Fruit fly (Drosophila melanogaster) whole organism, wandering third instar larva: ENCODE measurements around the gene Trpgamma.

ENCODE experiments used
- Abd-B ChIP-seq: fragments of >200 bp; optimal IDR thresholded peaks from 2 replicates; lab custom pipeline; 2017; ENCODE audit warnings: missing biosample characterization, missing genetic modification characterization
- CG32264 ChIP-seq: fragments of 200-800 bp; sonication (Bioruptor generic); optimal IDR thresholded peaks from 2 replicates; lab custom pipeline; 2016; ENCODE audit warnings: missing biosample characterization, missing genetic modification characterization
- CG9705 ChIP-seq: fragments of 200-800 bp; sonication (Bioruptor generic); optimal IDR thresholded peaks from 2 replicates; lab custom pipeline; 2018; ENCODE audit warnings: missing biosample characterization, mild to moderate bottlenecking, missing genetic modification characterization
- CrebA ChIP-seq: fragments of 200-800 bp; sonication (Bioruptor generic); optimal IDR thresholded peaks from 2 replicates; lab custom pipeline; 2016; ENCODE audit warnings: missing biosample characterization, mild to moderate bottlenecking, missing genetic modification characterization, borderline replicate concordance
- Dfd ChIP-seq: fragments of >200 bp; optimal IDR thresholded peaks from 2 replicates; lab custom pipeline; 2017; ENCODE audit warnings: missing biosample characterization, missing genetic modification characterization
- Dif ChIP-seq: fragments of 200-275, 200-300 bp; sonication (Bioruptor generic); optimal IDR thresholded peaks from 2 replicates; lab custom pipeline; 2018; ENCODE audit warnings: missing biosample characterization, missing genetic modification characterization; ENCODE audit not compliant: partially characterized antibody
- GATAd ChIP-seq: sonication (Bioruptor generic); optimal IDR thresholded peaks from 2 replicates; lab custom pipeline; 2016; ENCODE audit warnings: missing biosample characterization, missing genetic modification characterization
- HLH106 ChIP-seq: fragments of 200-800 bp; optimal IDR thresholded peaks from 3 replicates; lab custom pipeline; 2019; ENCODE audit warnings: missing biosample characterization, mild to moderate bottlenecking, missing genetic modification characterization, moderate library complexity
- Hnf4 ChIP-seq: fragments of 200-800 bp; sonication (Bioruptor generic); optimal IDR thresholded peaks from 2 replicates; lab custom pipeline; 2016; ENCODE audit warnings: missing biosample characterization, mild to moderate bottlenecking, missing genetic modification characterization
- Hr78 ChIP-seq: fragments of >200 bp; optimal IDR thresholded peaks from 2 replicates; lab custom pipeline; 2017; ENCODE audit warnings: missing biosample characterization, missing genetic modification characterization
- Hr83 ChIP-seq: fragments of 200-300 bp; sonication (Bioruptor generic); optimal IDR thresholded peaks from 2 replicates; lab custom pipeline; 2016; ENCODE audit warnings: missing biosample characterization, mild to moderate bottlenecking, missing genetic modification characterization, moderate library complexity; ENCODE audit not compliant: poor library complexity, severe bottlenecking
- Jra ChIP-seq: sonication (Bioruptor generic); optimal IDR thresholded peaks from 2 replicates; lab custom pipeline; 2016; ENCODE audit warnings: missing biosample characterization, missing genetic modification characterization
- Mio ChIP-seq: sonication (Bioruptor generic); optimal IDR thresholded peaks from 2 replicates; lab custom pipeline; 2016; ENCODE audit warnings: missing biosample characterization, missing genetic modification characterization
- Myc ChIP-seq: fragments of >200 bp; optimal IDR thresholded peaks from 2 replicates; lab custom pipeline; 2017
- N ChIP-seq: fragments of >200 bp; optimal IDR thresholded peaks from 2 replicates; lab custom pipeline; 2018; ENCODE audit warnings: missing biosample characterization, missing external identifiers, missing genetic modification characterization
- OdsH ChIP-seq: fragments of 200-800 bp; sonication (Bioruptor generic); optimal IDR thresholded peaks from 2 replicates; lab custom pipeline; 2016; ENCODE audit warnings: missing biosample characterization, mild to moderate bottlenecking, missing genetic modification characterization
- Rel ChIP-seq, 2 experiments: fragments of 200-800 bp; sonication (Bioruptor generic) in 1 of 2; optimal IDR thresholded peaks; 2 replicates in 1 of 2; 3 replicates in 1 of 2; lab custom pipeline; 2016 to 2019; ENCODE audit warnings: mild to moderate bottlenecking in 2 of 2, missing biosample characterization in 2 of 2, missing genetic modification characterization in 2 of 2, moderate library complexity in 1 of 2
- Sp1 ChIP-seq: fragments of 200-800 bp; sonication (Bioruptor generic); optimal IDR thresholded peaks from 3 replicates; lab custom pipeline; 2019; ENCODE audit warnings: missing biosample characterization, mild to moderate bottlenecking, missing genetic modification characterization, moderate library complexity
- Vsx2 ChIP-seq: fragments of 200-300, 225-300 bp; sonication (Bioruptor generic); optimal IDR thresholded peaks from 2 replicates; lab custom pipeline; 2018; ENCODE audit warnings: missing biosample characterization, missing genetic modification characterization; ENCODE audit not compliant: partially characterized antibody
- br ChIP-seq: fragments of 200-800 bp; sonication (Bioruptor generic); optimal IDR thresholded peaks from 2 replicates; lab custom pipeline; 2016; ENCODE audit warnings: missing biosample characterization, missing genetic modification characterization
- brk ChIP-seq: fragments of 200-800 bp; sonication (Bioruptor generic); optimal IDR thresholded peaks from 2 replicates; lab custom pipeline; 2016; ENCODE audit warnings: missing biosample characterization, mild to moderate bottlenecking, missing genetic modification characterization
- dl ChIP-seq, 2 experiments: fragments of 175-275, 200-275 bp in 1 of 2; fragments of 200-275 bp in 1 of 2; sonication (Bioruptor generic); optimal IDR thresholded peaks; lab custom pipeline; 2018; ENCODE audit warnings: mild to moderate bottlenecking in 2 of 2, missing biosample characterization in 2 of 2, missing genetic modification characterization in 2 of 2, moderate library complexity in 2 of 2; ENCODE audit not compliant: partially characterized antibody in 2 of 2, insufficient read depth in 1 of 2
- dmrt93B ChIP-seq: fragments of 200-800 bp; sonication (Bioruptor generic); optimal IDR thresholded peaks from 2 replicates; lab custom pipeline; 2018; ENCODE audit warnings: missing biosample characterization, mild to moderate bottlenecking, missing genetic modification characterization
- dsf ChIP-seq: sonication (Bioruptor generic); optimal IDR thresholded peaks from 2 replicates; lab custom pipeline; 2016; ENCODE audit warnings: missing biosample characterization, missing genetic modification characterization, borderline replicate concordance
- ey ChIP-seq: fragments of 200-800 bp; sonication (Bioruptor generic); optimal IDR thresholded peaks from 2 replicates; lab custom pipeline; 2016; ENCODE audit warnings: missing biosample characterization, missing genetic modification characterization
- foxo ChIP-seq, 2 experiments: fragments of 200-800 bp; sonication (Bioruptor generic); optimal IDR thresholded peaks; 2 replicates in 1 of 2; 3 replicates in 1 of 2; lab custom pipeline; 2016 to 2017; ENCODE audit warnings: missing biosample characterization in 2 of 2, missing genetic modification characterization in 2 of 2
- fru ChIP-seq: fragments of 200-800 bp; sonication (Bioruptor generic); optimal IDR thresholded peaks from 3 replicates; lab custom pipeline; 2016; ENCODE audit warnings: missing biosample characterization, mild to moderate bottlenecking, missing genetic modification characterization
- h ChIP-seq: fragments of 200-800 bp; sonication (Bioruptor generic); optimal IDR thresholded peaks from 3 replicates; lab custom pipeline; 2016; ENCODE audit warnings: missing biosample characterization, mild to moderate bottlenecking, missing genetic modification characterization
- jim ChIP-seq: fragments of 175-275, 200-325 bp; sonication (Bioruptor generic); optimal IDR thresholded peaks from 2 replicates; lab custom pipeline; 2016; ENCODE audit warnings: missing biosample characterization, mild to moderate bottlenecking, missing genetic modification characterization
- lola ChIP-seq: fragments of >200 bp; optimal IDR thresholded peaks from 2 replicates; lab custom pipeline; 2017; ENCODE audit warnings: missing biosample characterization, missing genetic modification characterization
- pan ChIP-seq: fragments of >200 bp; optimal IDR thresholded peaks from 2 replicates; lab custom pipeline; 2017
- psq ChIP-seq: fragments of 200-800 bp; sonication (Bioruptor generic); optimal IDR thresholded peaks from 3 replicates; lab custom pipeline; 2017; ENCODE audit warnings: missing biosample characterization, mild to moderate bottlenecking, missing genetic modification characterization, moderate library complexity
- rgr ChIP-seq: fragments of 200-800 bp; sonication (Bioruptor generic); optimal IDR thresholded peaks from 3 replicates; lab custom pipeline; 2016; ENCODE audit warnings: missing biosample characterization, mild to moderate bottlenecking, missing genetic modification characterization
- sage ChIP-seq: fragments of 200-800 bp; sonication (Bioruptor generic); optimal IDR thresholded peaks from 2 replicates; lab custom pipeline; 2016; ENCODE audit warnings: missing biosample characterization, mild to moderate bottlenecking, missing genetic modification characterization
- sv ChIP-seq: fragments of 200-800 bp; sonication (Bioruptor generic); optimal IDR thresholded peaks from 3 replicates; lab custom pipeline; 2016; ENCODE audit warnings: missing biosample characterization, missing genetic modification characterization
- tai ChIP-seq: sonication (Bioruptor generic); optimal IDR thresholded peaks from 2 replicates; lab custom pipeline; 2016; ENCODE audit warnings: missing biosample characterization, missing genetic modification characterization
- usp ChIP-seq: fragments of >200 bp; optimal IDR thresholded peaks from 2 replicates; lab custom pipeline; 2017; ENCODE audit warnings: missing biosample characterization, missing genetic modification characterization
- woc ChIP-seq: sonication (Bioruptor generic); optimal IDR thresholded peaks from 2 replicates; lab custom pipeline; 2016; ENCODE audit warnings: missing biosample characterization, mild to moderate bottlenecking, missing genetic modification characterization

Trpgamma gene

DNA sequence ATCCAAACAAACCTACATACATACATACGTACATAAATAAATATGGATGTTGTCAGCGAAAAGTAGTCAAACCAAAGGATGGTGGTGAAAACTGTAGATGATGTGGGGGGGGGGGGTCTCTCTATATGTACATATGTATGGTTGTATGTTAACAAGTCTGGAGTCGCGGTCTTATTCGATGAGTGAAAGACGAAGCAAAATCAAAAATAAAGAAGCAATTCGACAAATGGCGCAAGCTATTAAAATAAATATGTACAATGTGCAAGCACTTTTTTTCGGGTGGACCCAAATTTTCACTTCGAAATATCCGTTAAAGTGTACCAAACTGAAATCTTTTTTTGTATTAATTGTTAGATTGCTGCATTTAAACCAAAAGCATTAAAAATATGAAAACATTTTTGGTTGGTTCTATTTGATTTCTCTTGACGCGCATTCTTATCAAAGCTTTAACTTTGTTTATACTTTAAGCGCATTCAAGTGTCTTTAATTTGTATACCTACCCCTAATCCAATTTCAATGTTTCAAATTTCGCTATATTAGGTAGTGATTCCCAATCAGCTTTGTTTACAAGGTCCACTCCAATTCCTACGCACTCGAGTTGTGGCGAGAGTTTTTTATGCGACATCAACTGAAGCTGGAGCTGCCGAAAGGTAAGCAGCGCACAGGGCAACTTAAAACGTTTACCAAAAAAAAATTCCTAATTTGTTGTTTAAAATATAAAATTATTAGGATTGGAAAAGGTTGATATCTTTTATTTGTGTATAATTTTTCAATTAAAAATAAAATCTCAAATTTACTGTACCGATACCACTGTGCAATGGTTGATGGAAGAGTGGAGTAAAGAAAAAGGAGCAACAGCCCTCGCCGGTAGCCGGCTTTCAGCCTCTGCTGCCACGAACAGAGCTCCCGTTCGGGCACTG is 7.7 kb upstream of the Trpgamma start, which contains the start of gene CG31807:
TSS of gene CG31807 (minus strand) at position 51 of the 920 bp plus-strand sequence.
- no peak for TF ChIP-seq N
- TF ChIP-seq Dif (GFP tag; lab: Kevin White, UChicago): no peak
- TF ChIP-seq Hr78 (GFP tag; lab: Kevin White, UChicago): no peak
- peak; percentile 14 for TF ChIP-seq Jra
- peak; percentile 90 for TF ChIP-seq HLH106 (tag; lab: Kevin White, UChicago)
- no peak for TF ChIP-seq lola (GFP tag; lab: Kevin White, UChicago)
- TF ChIP-seq foxo (GFP tag; optimal IDR thresholded peaks at IDR 0.05; lab: Kevin White, UChicago): peak in 1 of 2 experiments; percentile 82
- TF ChIP-seq Myc (lab: Kevin White, UChicago): no peak
- TF ChIP-seq dl (GFP tag; optimal IDR thresholded peaks at IDR 0.05; lab: Kevin White, UChicago; ENCODE audit: insufficient read depth in 1 of 2, partially characterized antibody in 2 of 2): no peak
- TF ChIP-seq Mio (GFP tag; lab: Kevin White, UChicago): no peak
- TF ChIP-seq sage (GFP tag; lab: Kevin White, UChicago): peak; percentile 45
- TF ChIP-seq dmrt93B (GFP tag; lab: Kevin White, UChicago): peak; percentile 68
- TF ChIP-seq usp: no peak
- TF ChIP-seq woc (GFP tag; lab: Kevin White, UChicago): peak; percentile 90
- no peak for TF ChIP-seq Vsx2
- TF ChIP-seq h: peak; percentile 87
- peak; percentile 92 for TF ChIP-seq Sp1 (GFP tag; lab: Kevin White, UChicago)
- TF ChIP-seq dsf (GFP tag; lab: Kevin White, UChicago): peak; percentile 6
- TF ChIP-seq Hr83 (GFP tag; lab: Kevin White, UChicago): no peak
- TF ChIP-seq tai (GFP tag; lab: Kevin White, UChicago): peak; percentile 48
- peak; percentile 42 for TF ChIP-seq sv (GFP tag; lab: Kevin White, UChicago)
- TF ChIP-seq Dfd (GFP tag; lab: Kevin White, UChicago): no peak
- TF ChIP-seq Hnf4 (GFP tag; lab: Kevin White, UChicago): peak; percentile 61
- TF ChIP-seq jim (GFP tag; lab: Kevin White, UChicago): no peak
- TF ChIP-seq psq (GFP tag; lab: Kevin White, UChicago): peak; percentile 72
- TF ChIP-seq pan (lab: Kevin White, UChicago): no peak
- peak; percentile 46 for TF ChIP-seq brk (GFP tag; lab: Kevin White, UChicago)
- TF ChIP-seq rgr (GFP tag; lab: Kevin White, UChicago): peak; percentile 76
- no peak for TF ChIP-seq Abd-B (GFP tag; lab: Kevin White, UChicago)
- peak; percentile 64 for TF ChIP-seq CG32264 (GFP tag; lab: Kevin White, UChicago)
- TF ChIP-seq fru (GFP tag; lab: Kevin White, UChicago): peak; percentile 81
- TF ChIP-seq ey: peak; percentile 80
- peak; percentile 67 for TF ChIP-seq CrebA
- TF ChIP-seq OdsH (GFP tag; lab: Kevin White, UChicago): peak; percentile 60
- peak; percentile 73 for TF ChIP-seq CG9705 (GFP tag; lab: Kevin White, UChicago)
- peak; percentile 90 for TF ChIP-seq br
- peak; percentile 61 for TF ChIP-seq Rel (GFP tag; optimal IDR thresholded peaks at IDR 0.05; lab: Kevin White, UChicago)
- TF ChIP-seq Rel (tag; optimal IDR thresholded peaks at IDR 0.05; lab: Kevin White, UChicago): peak; percentile 70
- TF ChIP-seq GATAd (GFP tag; lab: Kevin White, UChicago): peak; percentile 29

DNA sequence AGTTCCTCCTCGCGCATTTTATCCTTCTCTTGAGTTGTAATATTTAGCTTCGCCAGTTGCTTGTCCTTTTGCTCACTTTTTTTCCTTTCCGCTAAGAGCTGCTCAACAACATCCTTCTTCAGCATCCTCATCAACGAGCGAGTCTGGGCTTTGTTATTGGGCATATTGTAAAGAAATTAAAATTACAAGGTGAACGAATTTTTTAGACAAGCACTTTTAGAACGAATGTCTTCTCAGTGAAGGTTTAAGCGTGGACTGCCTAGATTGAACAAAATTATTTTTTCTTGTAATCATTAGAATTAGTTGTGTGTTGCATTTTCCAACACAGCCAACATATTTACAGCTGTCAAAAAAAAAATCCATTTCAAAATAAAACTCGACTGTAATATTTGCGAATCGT is 5.7 kb upstream of the Trpgamma start, which contains the start of gene CG33552:
TSS of gene CG33552 (plus strand) at position 301 of the 400 bp plus-strand sequence.
- no peak for TF ChIP-seq Vsx2
- no peak for TF ChIP-seq Myc (lab: Kevin White, UChicago)
- TF ChIP-seq foxo (GFP tag; optimal IDR thresholded peaks at IDR 0.05; lab: Kevin White, UChicago): no peak
- TF ChIP-seq dsf (GFP tag; lab: Kevin White, UChicago): no peak
- TF ChIP-seq tai (GFP tag; lab: Kevin White, UChicago): no peak
- no peak for TF ChIP-seq CG9705 (GFP tag; lab: Kevin White, UChicago)
- no peak for TF ChIP-seq fru (GFP tag; lab: Kevin White, UChicago)
- TF ChIP-seq Hnf4 (GFP tag; lab: Kevin White, UChicago): no peak
- TF ChIP-seq Mio (GFP tag; lab: Kevin White, UChicago): no peak
- TF ChIP-seq Sp1 (GFP tag; lab: Kevin White, UChicago): no peak
- no peak for TF ChIP-seq jim (GFP tag; lab: Kevin White, UChicago)
- no peak for TF ChIP-seq sv (GFP tag; lab: Kevin White, UChicago)
- no peak for TF ChIP-seq h
- no peak for TF ChIP-seq OdsH (GFP tag; lab: Kevin White, UChicago)
- TF ChIP-seq Jra: no peak
- no peak for TF ChIP-seq br
- no peak for TF ChIP-seq pan (lab: Kevin White, UChicago)
- TF ChIP-seq, all 38 proteins: peak for 0
